Worm (Caenorhabditis elegans): ENCODE results near the gene faah-5.

- TF ChIP-seq flh-1 (GFP tag; optimal IDR thresholded peaks at IDR 0.05), result no peak
- TF ChIP-seq unc-62 (GFP tag; optimal IDR thresholded peaks at IDR 0.05), result no peak
- TF ChIP-seq nhr-76 (tag; optimal IDR thresholded peaks at IDR 0.05), result no peak
- TF ChIP-seq elt-3 (tag; optimal IDR thresholded peaks at IDR 0.05), result no peak
- no peak for TF ChIP-seq nhr-28 (tag; optimal IDR thresholded peaks at IDR 0.05)
- TF ChIP-seq lin-13 (tag; optimal IDR thresholded peaks at IDR 0.05), result no peak
Measured at ce11 chrIII:11881549-11881948, 9.7 kb downstream of the faah-5 start.

Data from whole organism, mixed stage, embryonic.